Fruit fly (Drosophila melanogaster) whole organism, embryonic: ENCODE data around the gene dlp.
A peak's percentile ranks its signal among the peaks of the same experiment; 100 is the strongest.

Source experiments
- Ada2b ChIP-seq: fragments of 200-800 bp; sonication (Bioruptor generic); IDR thresholded peaks from 2 replicates; pipeline ENCODE4 v1.3.6; 2022; ENCODE audit warnings: missing biosample characterization, missing genetic modification characterization
- Atf-2 ChIP-seq: fragments of 200-800 bp; sonication (Bioruptor generic); optimal IDR thresholded peaks from 2 replicates; lab custom pipeline; 2016; ENCODE audit warnings: missing biosample characterization, missing genetic modification characterization
- Awh ChIP-seq: fragments of 200-800 bp; sonication (Bioruptor generic); IDR thresholded peaks from 2 replicates; pipeline ENCODE4, ENCODE4 v1.3.6; 2022; ENCODE audit warnings: missing biosample characterization, missing genetic modification characterization
- Bteb2 ChIP-seq: fragments of 200-800 bp; sonication (Bioruptor generic); optimal IDR thresholded peaks from 2 replicates; lab custom pipeline; 2016; ENCODE audit warnings: missing biosample characterization, missing genetic modification characterization
- CG11696 ChIP-seq: fragments of 200-800 bp; sonication (Bioruptor generic); IDR thresholded peaks from 2 replicates; pipeline ENCODE4 v1.3.6; 2022; ENCODE audit warnings: missing biosample characterization, missing genetic modification characterization
- CG12299 ChIP-seq: fragments of 200-800 bp; sonication (Bioruptor generic); optimal IDR thresholded peaks from 2 replicates; lab custom pipeline; 2018; ENCODE audit warnings: missing biosample characterization, mild to moderate bottlenecking, missing genetic modification characterization
- CG12744 ChIP-seq: fragments of 200-800 bp; sonication (Bioruptor generic); optimal IDR thresholded peaks from 2 replicates; lab custom pipeline; 2016; ENCODE audit warnings: missing biosample characterization, missing genetic modification characterization
- CG13624 ChIP-seq: fragments of 200-800 bp; sonication (Bioruptor generic); optimal IDR thresholded peaks from 2 replicates; lab custom pipeline; 2016; ENCODE audit warnings: missing biosample characterization, missing genetic modification characterization
- CG14050 ChIP-seq: fragments of 200-800 bp; sonication (Bioruptor generic); IDR thresholded peaks from 3 replicates; pipeline ENCODE4 v1.3.6; 2022; ENCODE audit warnings: missing biosample characterization, missing genetic modification characterization
- CG14860 ChIP-seq: fragments of 200-800 bp; sonication (Bioruptor generic); IDR thresholded peaks from 3 replicates; pipeline ENCODE4 v1.3.6; 2022; ENCODE audit warnings: missing biosample characterization, missing genetic modification characterization; ENCODE audit not compliant: partially characterized antibody
- CG15073 ChIP-seq: fragments of 200-800 bp; sonication (Bioruptor generic); optimal IDR thresholded peaks from 2 replicates; lab custom pipeline; 2016; ENCODE audit warnings: missing biosample characterization, missing genetic modification characterization
- CG16815 ChIP-seq: fragments of 200-800 bp; sonication (Bioruptor generic); optimal IDR thresholded peaks from 3 replicates; lab custom pipeline; 2017; ENCODE audit warnings: missing biosample characterization, mild to moderate bottlenecking, missing genetic modification characterization
- CG18599 ChIP-seq: fragments of 200-800 bp; sonication (Bioruptor generic); optimal IDR thresholded peaks from 3 replicates; lab custom pipeline; 2017; ENCODE audit warnings: missing biosample characterization, missing genetic modification characterization, mild to moderate bottlenecking, moderate library complexity, missing genetic modification reagents
- CG2129 ChIP-seq: fragments of 200-800 bp; sonication (Bioruptor generic); IDR thresholded peaks from 2 replicates; pipeline ENCODE4 v1.3.6; 2022; ENCODE audit warnings: missing biosample characterization, missing genetic modification characterization; ENCODE audit not compliant: partially characterized antibody
- CG2712 ChIP-seq: fragments of 200-800 bp; optimal IDR thresholded peaks from 3 replicates; lab custom pipeline; 2019; ENCODE audit warnings: missing biosample characterization, mild to moderate bottlenecking, missing genetic modification characterization, moderate library complexity
- CG32772 ChIP-seq: fragments of 200-800 bp; sonication (Bioruptor generic); IDR thresholded peaks from 2 replicates; pipeline ENCODE4 v1.3.6; 2022; ENCODE audit warnings: missing biosample characterization, missing genetic modification characterization
- CG5953 ChIP-seq: fragments of 200-800 bp; sonication (Bioruptor generic); IDR thresholded peaks from 2 replicates; pipeline ENCODE4 v1.3.6; 2022; ENCODE audit warnings: missing biosample characterization, missing genetic modification characterization
- CG7372 ChIP-seq: fragments of 200-800 bp; sonication (Bioruptor generic); IDR thresholded peaks from 2 replicates; pipeline ENCODE4 v1.3.6; 2022; ENCODE audit warnings: missing biosample characterization, missing genetic modification characterization
- CG7987 ChIP-seq: fragments of 200-800 bp; sonication (Bioruptor generic); optimal IDR thresholded peaks from 2 replicates; lab custom pipeline; 2018; ENCODE audit warnings: missing biosample characterization, mild to moderate bottlenecking, missing genetic modification characterization, moderate library complexity
- CG8359 ChIP-seq: fragments of 200-800 bp; sonication (Bioruptor generic); optimal IDR thresholded peaks from 2 replicates; lab custom pipeline; 2017; ENCODE audit warnings: missing biosample characterization, mild to moderate bottlenecking, missing genetic modification characterization, borderline replicate concordance
- CG9437 ChIP-seq: fragments of 200-800 bp; sonication (Bioruptor generic); optimal IDR thresholded peaks from 2 replicates; lab custom pipeline; 2018; ENCODE audit warnings: missing biosample characterization, mild to moderate bottlenecking, missing genetic modification characterization
- CkIIα-i1 ChIP-seq: fragments of 200-800 bp; sonication (Bioruptor generic); IDR thresholded peaks from 2 replicates; pipeline ENCODE4 v1.3.6; 2022; ENCODE audit warnings: missing biosample characterization, missing genetic modification characterization
- Dip3 ChIP-seq: fragments of 200-800 bp; sonication (Bioruptor generic); optimal IDR thresholded peaks from 3 replicates; lab custom pipeline; 2016; ENCODE audit warnings: missing biosample characterization, missing genetic modification characterization
- Dp ChIP-seq: fragments of 200-800 bp; sonication (Bioruptor generic); optimal IDR thresholded peaks from 2 replicates; lab custom pipeline; 2018; ENCODE audit warnings: missing biosample characterization, mild to moderate bottlenecking, missing genetic modification characterization, moderate library complexity
- Hmx ChIP-seq: fragments of 200-800 bp; sonication (Bioruptor generic); optimal IDR thresholded peaks from 2 replicates; lab custom pipeline; 2016; ENCODE audit warnings: missing biosample characterization, missing genetic modification characterization
- Lhr ChIP-seq: fragments of 200-800 bp; sonication (Bioruptor generic); optimal IDR thresholded peaks from 3 replicates; lab custom pipeline; 2017; ENCODE audit warnings: mild to moderate bottlenecking, missing biosample characterization, missing genetic modification reagents, missing genetic modification characterization
- NC2α ChIP-seq: fragments of 200-800 bp; sonication (Bioruptor generic); optimal IDR thresholded peaks from 2 replicates; lab custom pipeline; 2016; ENCODE audit warnings: missing biosample characterization, missing genetic modification characterization
- PHDP ChIP-seq: fragments of 200-800 bp; sonication (Bioruptor generic); optimal IDR thresholded peaks from 3 replicates; lab custom pipeline; 2018; ENCODE audit warnings: missing biosample characterization, mild to moderate bottlenecking, missing genetic modification characterization, moderate library complexity
- Poxn ChIP-seq: fragments of 200-800 bp; sonication (Bioruptor generic); IDR thresholded peaks from 2 replicates; pipeline ENCODE4 v1.3.6; 2022; ENCODE audit warnings: missing biosample characterization, missing genetic modification characterization
- Scr ChIP-seq: fragments of 200-800 bp; sonication (Bioruptor generic); IDR thresholded peaks from 2 replicates; pipeline ENCODE4 v1.3.6; 2022; ENCODE audit warnings: missing biosample characterization, missing genetic modification characterization; ENCODE audit not compliant: partially characterized antibody
- Sox102F ChIP-seq: fragments of 200-800 bp; sonication (Bioruptor generic); optimal IDR thresholded peaks from 2 replicates; lab custom pipeline; 2018; ENCODE audit warnings: missing biosample characterization, mild to moderate bottlenecking, missing genetic modification characterization, moderate library complexity
- Stat92E ChIP-seq, 3 experiments: fragments of >200 bp in 2 of 3; fragments of 200-800 bp in 1 of 3; sonication (Bioruptor generic) in 1 of 3; optimal IDR thresholded peaks; 2 replicates each; lab custom pipeline; 2017 to 2019; ENCODE audit warnings: missing biosample characterization in 3 of 3, missing genetic modification characterization in 3 of 3, mild to moderate bottlenecking in 1 of 3, moderate library complexity in 1 of 3
- al ChIP-seq: fragments of 200-800 bp; sonication (Bioruptor generic); IDR thresholded peaks from 2 replicates; pipeline ENCODE4 v1.3.6; 2022; ENCODE audit warnings: missing biosample characterization, missing genetic modification characterization
- ato ChIP-seq: fragments of 200-800 bp; sonication (Bioruptor generic); IDR thresholded peaks from 2 replicates; pipeline ENCODE4 v1.3.6; 2022; ENCODE audit warnings: missing biosample characterization, missing genetic modification characterization; ENCODE audit not compliant: partially characterized antibody
- corto ChIP-seq: fragments of 200-800 bp; sonication (Bioruptor generic); optimal IDR thresholded peaks from 2 replicates; lab custom pipeline; 2016; ENCODE audit warnings: missing biosample characterization, mild to moderate bottlenecking, missing genetic modification characterization, moderate library complexity
- crc ChIP-seq: fragments of 200-800 bp; sonication (Bioruptor generic); optimal IDR thresholded peaks from 2 replicates; lab custom pipeline; 2016; ENCODE audit warnings: missing biosample characterization, missing genetic modification characterization
- gce ChIP-seq: fragments of 200-800 bp; sonication (Bioruptor generic); IDR thresholded peaks from 3 replicates; pipeline ENCODE4 v1.3.6; 2022; ENCODE audit warnings: missing biosample characterization, missing genetic modification characterization
- grn ChIP-seq: fragments of 200-800 bp; sonication (Bioruptor generic); optimal IDR thresholded peaks from 3 replicates; lab custom pipeline; 2017; ENCODE audit warnings: missing biosample characterization, missing genetic modification characterization
- gsb ChIP-seq: fragments of 200-800 bp; sonication (Bioruptor generic); IDR thresholded peaks from 2 replicates; pipeline ENCODE4 v1.3.6; 2022; ENCODE audit warnings: missing biosample characterization, missing genetic modification characterization
- knrl ChIP-seq: fragments of 200-800 bp; sonication (Bioruptor generic); IDR thresholded peaks from 3 replicates; pipeline ENCODE4 v1.3.6; 2022; ENCODE audit warnings: missing biosample characterization, missing genetic modification characterization; ENCODE audit not compliant: partially characterized antibody
- pan ChIP-seq, 4 experiments: fragments of >200 bp in 3 of 4; fragments of 200-800 bp in 1 of 4; sonication (Bioruptor generic) in 1 of 4; optimal IDR thresholded peaks in 3 of 4; IDR thresholded peaks in 1 of 4; 2 replicates each; pipeline versions ENCODE4 v1.3.6 to Lab custom; 2017 to 2022; ENCODE audit warnings: missing biosample characterization in 2 of 4, missing genetic modification characterization in 2 of 4, mixed read lengths in 1 of 4
- prd ChIP-seq, 3 experiments: fragments of >200 bp in 2 of 3; fragments of 200-800 bp in 1 of 3; sonication (Bioruptor generic) in 1 of 3; optimal IDR thresholded peaks in 2 of 3; IDR thresholded peaks in 1 of 3; 2 replicates in 2 of 3; 3 replicates in 1 of 3; pipeline versions ENCODE4 v1.3.6 to Lab custom; 2017 to 2022; ENCODE audit warnings: missing biosample characterization in 1 of 3, missing genetic modification characterization in 1 of 3
- row ChIP-seq: fragments of 200-800 bp; sonication (Bioruptor generic); IDR thresholded peaks from 3 replicates; pipeline ENCODE4 v1.3.6; 2022; ENCODE audit warnings: missing biosample characterization, missing genetic modification characterization
- slp2 ChIP-seq: fragments of 200-800 bp; sonication (Bioruptor generic); optimal IDR thresholded peaks from 2 replicates; lab custom pipeline; 2016; ENCODE audit warnings: missing biosample characterization, missing genetic modification characterization
- sna ChIP-seq: fragments of 200-800 bp; sonication (Bioruptor generic); IDR thresholded peaks from 2 replicates; pipeline ENCODE4 v1.3.6; 2022; ENCODE audit warnings: missing biosample characterization, missing genetic modification characterization; ENCODE audit not compliant: partially characterized antibody
- wek ChIP-seq: fragments of 200-800 bp; sonication (Bioruptor generic); optimal IDR thresholded peaks from 3 replicates; lab custom pipeline; 2018; ENCODE audit warnings: missing biosample characterization, mild to moderate bottlenecking, missing genetic modification characterization, moderate library complexity

The dlp gene

dm6 chr3L:14631964-14632758 lies at the start of gene dlp, which contains the start of gene RecQ5 (continued):
- TF ChIP-seq Stat92E (GFP tag; optimal IDR thresholded peaks at IDR 0.05; lab: Kevin White, UChicago) (peak in 1 of 3 experiments; percentile 84), Sox102F (GFP tag; lab: Kevin White, UChicago) (peak; percentile 72), ato (GFP tag; lab: Robert Waterston, UW) (peak; percentile 91), row (peak; percentile 89), CG5953 (GFP tag; lab: Robert Waterston, UW) (peak; percentile 81), Hmx (GFP tag; lab: Kevin White, UChicago) (peak; percentile 23), gce (peak; percentile 9; the same call in 1 of the 3 replicates), knrl (peak; percentile 82), CG15073 (GFP tag; lab: Kevin White, UChicago) (no peak), prd (optimal IDR thresholded peaks at IDR 0.05; lab: Kevin White, UChicago) (no peak), prd (GFP tag; IDR thresholded peaks at IDR 0.05; lab: Robert Waterston, UW) (peak; percentile 12; the same call in 1 of the 3 replicates), Awh (GFP tag; lab: Robert Waterston, UW) (0 out of 2 replicates have a peak, but pooled peaks have one; percentile 24), Ada2b (peak; percentile 74), CG12299 (no peak), CG9437 (GFP tag; lab: Kevin White, UChicago) (peak; percentile 77), CG18599 (GFP tag; lab: Kevin White, UChicago) (peak; percentile 76), corto (GFP tag; lab: Kevin White, UChicago) (peak; percentile 2), grn (no peak), gsb (GFP tag; lab: Robert Waterston, UW) (peak; percentile 44; the same call in 1 of the 2 replicates), CG16815 (GFP tag; lab: Kevin White, UChicago) (peak; percentile 73), slp2 (peak; percentile 18), CG32772 (GFP tag; lab: Robert Waterston, UW) (peak; percentile 28; the same call in 1 of the 2 replicates), CG12744 (GFP tag; lab: Kevin White, UChicago) (peak; percentile 12), Scr (GFP tag; lab: Robert Waterston, UW) (peak; percentile 81), CG7987 (GFP tag; lab: Kevin White, UChicago) (peak; percentile 7), Atf-2 (GFP tag; lab: Kevin White, UChicago) (peak; percentile 45), Poxn (GFP tag; lab: Robert Waterston, UW) (peak; percentile 47; the same call in 1 of the 2 replicates), sna (GFP tag; lab: Robert Waterston, UW) (peak; percentile 87), CG2712 (tag; lab: Kevin White, UChicago) (peak; percentile 70), NC2α (GFP tag; lab: Kevin White, UChicago) (no peak), CG14860 (GFP tag; lab: Robert Waterston, UW) (peak; percentile 75; the same call in 1 of the 3 replicates), al (GFP tag; lab: Robert Waterston, UW) (peak; percentile 38), PHDP (tag; lab: Kevin White, UChicago) (peak; percentile 66), CG2129 (GFP tag; lab: Robert Waterston, UW) (peak; percentile 76), Dip3 (peak; percentile 14), CG11696 (no peak), Bteb2 (GFP tag; lab: Kevin White, UChicago) (peak; percentile 30), pan (optimal IDR thresholded peaks at IDR 0.05; lab: Kevin White, UChicago) (no peak), pan (GFP tag; optimal IDR thresholded peaks at IDR 0.05 in 1 of 2, IDR thresholded peaks at IDR 0.05 in 1 of 2) (peak in 1 of 2 experiments; percentile 35), wek (GFP tag; lab: Kevin White, UChicago) (peak; percentile 4), CG14050 (GFP tag; lab: Robert Waterston, UW) (no peak; the same call in 1 of the 3 replicates), CkIIα-i1 (GFP tag; lab: Robert Waterston, UW) (no peak), CG13624 (peak; percentile 42), CG8359 (GFP tag; lab: Kevin White, UChicago) (no peak), Lhr (GFP tag; lab: Kevin White, UChicago) (peak; percentile 45), CG7372 (GFP tag; lab: Robert Waterston, UW) (no peak), Dp (GFP tag; lab: Kevin White, UChicago) (peak; percentile 58), crc (no peak)
